Worm (Caenorhabditis elegans) whole organism, L4/young adult: ENCODE results near the gene coh-3.

Experiments
- W03F9.2 ChIP-seq: fragments of 150-350 bp; optimal IDR thresholded peaks from 2 replicates; lab custom pipeline; 2014; ENCODE audit warnings: missing biosample characterization, missing genetic modification characterization
- dao-5 ChIP-seq: sonication (generic microtip); optimal IDR thresholded peaks from 2 replicates; lab custom pipeline; 2016; ENCODE audit warnings: missing genotype, missing genetic modification characterization, moderate library complexity, missing compliant biosample characterization

DNA sequence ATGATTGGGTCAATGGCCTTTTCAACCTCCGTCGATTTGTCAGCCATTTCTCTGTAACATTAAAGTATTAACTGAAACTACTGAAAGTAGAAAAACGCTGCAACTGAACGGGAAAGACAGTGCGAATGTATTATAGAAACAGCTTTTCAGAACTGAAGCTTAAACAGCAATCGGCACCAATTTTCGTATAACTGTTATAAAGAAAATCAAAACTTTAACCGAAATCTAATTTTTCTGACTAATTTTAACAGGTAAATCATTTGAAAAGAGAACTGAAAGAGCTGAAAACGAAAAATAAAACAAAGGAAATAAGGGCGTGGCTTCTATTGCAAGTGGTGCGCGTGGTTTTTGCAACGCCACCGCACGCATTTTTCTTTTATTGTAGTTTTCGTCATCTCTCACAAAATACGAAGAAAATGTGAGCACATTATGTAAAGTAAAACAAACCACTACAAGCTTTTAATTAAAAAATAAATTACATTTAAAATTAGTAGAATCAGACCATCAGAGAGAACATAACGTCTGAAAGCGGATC lies 32.2 kb upstream of the coh-3 start, which contains the start of gene rrsr-1:
- TF ChIP-seq dao-5 (no peak), W03F9.2 (tag; lab: Kevin White, UChicago) (no peak)
